Fruit fly (Drosophila melanogaster) whole organism, embryonic: Measurements from ENCODE around the gene dod.
A peak's percentile ranks its signal among the peaks of the same experiment; 100 is the strongest.

Experiments
- Bgb ChIP-seq: fragments of 200-800 bp; sonication (Bioruptor generic); IDR thresholded peaks from 2 replicates; pipeline ENCODE4 v1.3.6; 2022; ENCODE audit warnings: missing biosample characterization, missing genetic modification characterization; ENCODE audit not compliant: partially characterized antibody
- CG11398 ChIP-seq: fragments of 200-800 bp; sonication (Bioruptor generic); optimal IDR thresholded peaks from 2 replicates; lab custom pipeline; 2016; ENCODE audit warnings: missing biosample characterization, missing genetic modification characterization
- CG11456 ChIP-seq: fragments of 200-800 bp; sonication (Bioruptor generic); IDR thresholded peaks from 3 replicates; pipeline ENCODE4 v1.3.6; 2022; ENCODE audit warnings: missing biosample characterization, missing genetic modification characterization
- CG11723 ChIP-seq: fragments of 200-800 bp; sonication (Bioruptor generic); optimal IDR thresholded peaks from 2 replicates; lab custom pipeline; 2017; ENCODE audit warnings: missing biosample characterization, mild to moderate bottlenecking, missing genetic modification characterization
- CG12236 ChIP-seq: fragments of 200-800 bp; sonication (Bioruptor generic); optimal IDR thresholded peaks from 2 replicates; lab custom pipeline; 2016; ENCODE audit warnings: missing biosample characterization, missing genetic modification characterization
- CG14667 ChIP-seq: fragments of 200-800 bp; sonication (Bioruptor generic); IDR thresholded peaks from 2 replicates; pipeline ENCODE4 v1.3.6; 2022; ENCODE audit warnings: missing biosample characterization, missing genetic modification characterization
- CG14710 ChIP-seq: fragments of 200-800 bp; sonication (Bioruptor generic); optimal IDR thresholded peaks from 3 replicates; lab custom pipeline; 2019; ENCODE audit warnings: missing biosample characterization, mild to moderate bottlenecking, missing genetic modification characterization, moderate library complexity
- CG2712 ChIP-seq: fragments of 200-800 bp; optimal IDR thresholded peaks from 3 replicates; lab custom pipeline; 2019; ENCODE audit warnings: missing biosample characterization, mild to moderate bottlenecking, missing genetic modification characterization, moderate library complexity
- CG34376 ChIP-seq: fragments of 200-800 bp; sonication (Bioruptor generic); optimal IDR thresholded peaks from 2 replicates; lab custom pipeline; 2018; ENCODE audit warnings: missing biosample characterization, mild to moderate bottlenecking, missing genetic modification characterization
- CG4328 ChIP-seq: fragments of 200-800 bp; sonication (Bioruptor generic); optimal IDR thresholded peaks from 3 replicates; lab custom pipeline; 2017; ENCODE audit warnings: missing biosample characterization, missing genetic modification reagents, missing genetic modification characterization
- CG4820 ChIP-seq: fragments of 200-800 bp; sonication (Bioruptor generic); optimal IDR thresholded peaks from 3 replicates; lab custom pipeline; 2016; ENCODE audit warnings: missing biosample characterization, missing genetic modification characterization
- CG6683 ChIP-seq: fragments of 200-800 bp; sonication (Bioruptor generic); optimal IDR thresholded peaks from 2 replicates; lab custom pipeline; 2017; ENCODE audit warnings: missing biosample characterization, mild to moderate bottlenecking, missing genetic modification characterization, missing genetic modification reagents
- CG8359 ChIP-seq: fragments of 200-800 bp; sonication (Bioruptor generic); optimal IDR thresholded peaks from 2 replicates; lab custom pipeline; 2017; ENCODE audit warnings: missing biosample characterization, mild to moderate bottlenecking, missing genetic modification characterization, borderline replicate concordance
- CG9437 ChIP-seq: fragments of 200-800 bp; sonication (Bioruptor generic); optimal IDR thresholded peaks from 2 replicates; lab custom pipeline; 2018; ENCODE audit warnings: missing biosample characterization, mild to moderate bottlenecking, missing genetic modification characterization
- Chrac-16 ChIP-seq: fragments of 200-800 bp; sonication (Bioruptor generic); optimal IDR thresholded peaks from 3 replicates; lab custom pipeline; 2016; ENCODE audit warnings: missing biosample characterization, missing genetic modification characterization
- CrebB ChIP-seq: fragments of 200-800 bp; sonication (Bioruptor generic); optimal IDR thresholded peaks from 3 replicates; lab custom pipeline; 2018; ENCODE audit warnings: missing biosample characterization, mild to moderate bottlenecking, missing genetic modification characterization
- Eip74EF ChIP-seq, 2 experiments: fragments of 200-800 bp in 1 of 2; fragments of >200 bp in 1 of 2; sonication (Bioruptor generic) in 1 of 2; optimal IDR thresholded peaks; 2 replicates each; lab custom pipeline; 2017 to 2019; ENCODE audit warnings: missing biosample characterization in 2 of 2, missing genetic modification characterization in 2 of 2, mild to moderate bottlenecking in 1 of 2, moderate library complexity in 1 of 2
- Hr39 ChIP-seq: fragments of >200 bp; optimal IDR thresholded peaks from 2 replicates; lab custom pipeline; 2017
- MESR4 ChIP-seq: fragments of 200-800 bp; sonication (Bioruptor generic); optimal IDR thresholded peaks from 2 replicates; lab custom pipeline; 2018; ENCODE audit warnings: missing biosample characterization, mild to moderate bottlenecking, missing genetic modification characterization, moderate library complexity
- Neu2 ChIP-seq: fragments of 200-800 bp; sonication (Bioruptor generic); optimal IDR thresholded peaks from 3 replicates; lab custom pipeline; 2016; ENCODE audit warnings: missing biosample characterization, missing genetic modification characterization, borderline replicate concordance
- Nf-YA ChIP-seq: fragments of 200-800 bp; sonication (Bioruptor generic); IDR thresholded peaks from 2 replicates; pipeline ENCODE4 v1.3.6; 2022; ENCODE audit warnings: missing biosample characterization, missing genetic modification characterization
- Opbp ChIP-seq: fragments of 200-800 bp; sonication (Bioruptor generic); IDR thresholded peaks from 3 replicates; pipeline ENCODE4 v1.3.6; 2022; ENCODE audit warnings: missing biosample characterization, missing genetic modification characterization; ENCODE audit not compliant: partially characterized antibody
- Optix ChIP-seq: fragments of 200-800 bp; sonication (Bioruptor generic); IDR thresholded peaks from 3 replicates; pipeline ENCODE4 v1.3.6; 2022; ENCODE audit warnings: missing biosample characterization, missing genetic modification characterization
- Scr ChIP-seq: fragments of 200-800 bp; sonication (Bioruptor generic); IDR thresholded peaks from 2 replicates; pipeline ENCODE4 v1.3.6; 2022; ENCODE audit warnings: missing biosample characterization, missing genetic modification characterization; ENCODE audit not compliant: partially characterized antibody
- TFAM ChIP-seq: fragments of 200-800 bp; sonication (Bioruptor generic); optimal IDR thresholded peaks from 2 replicates; lab custom pipeline; 2017; ENCODE audit warnings: missing biosample characterization, missing genetic modification characterization, inconsistent platforms
- Trl ChIP-seq, 3 experiments: fragments of >200 bp in 2 of 3; fragments of 200-800 bp in 1 of 3; sonication (Bioruptor generic) in 1 of 3; optimal IDR thresholded peaks; 2 replicates in 1 of 3; 3 replicates in 2 of 3; lab custom pipeline; 2016 to 2017; ENCODE audit warnings: missing biosample characterization in 1 of 3, missing genetic modification characterization in 1 of 3
- az2 ChIP-seq: fragments of 200-800 bp; sonication (Bioruptor generic); optimal IDR thresholded peaks from 3 replicates; lab custom pipeline; 2016; ENCODE audit warnings: missing biosample characterization, missing genetic modification characterization
- cad ChIP-seq: fragments of >200 bp; optimal IDR thresholded peaks from 2 replicates; lab custom pipeline; 2017; ENCODE audit warnings: missing biosample characterization, missing genetic modification characterization
- cg ChIP-seq: fragments of 200-800 bp; sonication (Bioruptor generic); optimal IDR thresholded peaks from 3 replicates; lab custom pipeline; 2019; ENCODE audit warnings: missing biosample characterization, mild to moderate bottlenecking, missing genetic modification characterization, moderate library complexity
- dm ChIP-seq: fragments of 200-800 bp; sonication (Bioruptor generic); optimal IDR thresholded peaks from 3 replicates; lab custom pipeline; 2016; ENCODE audit warnings: missing biosample characterization, missing genetic modification characterization
- emc ChIP-seq: fragments of 200-800 bp; sonication (Bioruptor generic); optimal IDR thresholded peaks from 2 replicates; lab custom pipeline; 2016; ENCODE audit warnings: missing biosample characterization, missing genetic modification characterization
- ewg ChIP-seq: fragments of 200-800 bp; sonication (Bioruptor generic); optimal IDR thresholded peaks from 3 replicates; lab custom pipeline; 2017; ENCODE audit warnings: mild to moderate bottlenecking, missing biosample characterization, missing genetic modification reagents, missing genetic modification characterization
- ken ChIP-seq: fragments of 200-800 bp; sonication (Bioruptor generic); IDR thresholded peaks from 3 replicates; pipeline ENCODE4 v1.3.6; 2022; ENCODE audit warnings: missing biosample characterization, missing genetic modification characterization
- maf-S ChIP-seq: fragments of 200-800 bp; sonication (Bioruptor generic); optimal IDR thresholded peaks from 2 replicates; lab custom pipeline; 2016; ENCODE audit warnings: missing biosample characterization, missing genetic modification characterization
- pan ChIP-seq, 4 experiments: fragments of >200 bp in 3 of 4; fragments of 200-800 bp in 1 of 4; sonication (Bioruptor generic) in 1 of 4; optimal IDR thresholded peaks in 3 of 4; IDR thresholded peaks in 1 of 4; 2 replicates each; pipeline versions ENCODE4 v1.3.6 to Lab custom; 2017 to 2022; ENCODE audit warnings: missing biosample characterization in 2 of 4, missing genetic modification characterization in 2 of 4, mixed read lengths in 1 of 4
- pfk ChIP-seq: fragments of 200-800 bp; sonication (Bioruptor generic); optimal IDR thresholded peaks from 2 replicates; lab custom pipeline; 2018; ENCODE audit warnings: missing biosample characterization, mild to moderate bottlenecking, missing genetic modification characterization, moderate library complexity
- pho ChIP-seq: fragments of 200-800 bp; sonication (Bioruptor generic); optimal IDR thresholded peaks from 2 replicates; lab custom pipeline; 2016; ENCODE audit warnings: missing biosample characterization, missing genetic modification characterization
- ranshi ChIP-seq: fragments of 200-800 bp; sonication (Bioruptor generic); IDR thresholded peaks from 2 replicates; pipeline ENCODE4 v1.3.6; 2022; ENCODE audit warnings: missing biosample characterization, missing genetic modification characterization
- salm ChIP-seq: fragments of 200-800 bp; sonication (Bioruptor generic); optimal IDR thresholded peaks from 2 replicates; lab custom pipeline; 2018; ENCODE audit warnings: missing biosample characterization, mild to moderate bottlenecking, missing genetic modification characterization
- schlank ChIP-seq: fragments of 200-800 bp; sonication (Bioruptor generic); optimal IDR thresholded peaks from 2 replicates; lab custom pipeline; 2018; ENCODE audit warnings: missing biosample characterization, mild to moderate bottlenecking, missing genetic modification characterization
- slp2 ChIP-seq: fragments of 200-800 bp; sonication (Bioruptor generic); optimal IDR thresholded peaks from 2 replicates; lab custom pipeline; 2016; ENCODE audit warnings: missing biosample characterization, missing genetic modification characterization
- tap ChIP-seq: fragments of 200-800 bp; optimal IDR thresholded peaks from 3 replicates; lab custom pipeline; 2019; ENCODE audit warnings: missing biosample characterization, mild to moderate bottlenecking, missing genetic modification characterization, moderate library complexity
- tll ChIP-seq, 2 experiments: fragments of 200-800 bp in 1 of 2; fragments of >200 bp in 1 of 2; sonication (Bioruptor generic) in 1 of 2; optimal IDR thresholded peaks; 2 replicates each; lab custom pipeline; 2017 to 2019; ENCODE audit warnings: missing biosample characterization in 2 of 2, missing genetic modification characterization in 2 of 2, mild to moderate bottlenecking in 1 of 2, moderate library complexity in 1 of 2
- ttk ChIP-seq: fragments of 200-800 bp; sonication (Bioruptor generic); IDR thresholded peaks from 2 replicates; pipeline ENCODE4 v2.1.2; 2022; ENCODE audit warnings: missing biosample characterization, missing genetic modification characterization
- twi ChIP-seq: fragments of 200-800 bp; optimal IDR thresholded peaks from 2 replicates; lab custom pipeline; 2019; ENCODE audit warnings: missing biosample characterization, mild to moderate bottlenecking, missing genetic modification characterization, moderate library complexity
- unpg ChIP-seq: fragments of 200-800 bp; sonication (Bioruptor generic); optimal IDR thresholded peaks from 3 replicates; lab custom pipeline; 2018; ENCODE audit warnings: missing biosample characterization, mild to moderate bottlenecking, missing genetic modification characterization, moderate library complexity
- usp ChIP-seq: fragments of >200 bp; optimal IDR thresholded peaks from 2 replicates; lab custom pipeline; 2017; ENCODE audit warnings: missing biosample characterization, missing genetic modification characterization
- zfh1 ChIP-seq: fragments of 200-800 bp; sonication (Bioruptor generic); IDR thresholded peaks from 3 replicates; pipeline ENCODE4 v1.3.6; 2022; ENCODE audit warnings: missing biosample characterization, missing genetic modification characterization
- zfh2 ChIP-seq: fragments of 200-800 bp; sonication (Bioruptor generic); optimal IDR thresholded peaks from 2 replicates; lab custom pipeline; 2016; ENCODE audit warnings: missing biosample characterization, missing genetic modification characterization

The dod gene

DNA sequence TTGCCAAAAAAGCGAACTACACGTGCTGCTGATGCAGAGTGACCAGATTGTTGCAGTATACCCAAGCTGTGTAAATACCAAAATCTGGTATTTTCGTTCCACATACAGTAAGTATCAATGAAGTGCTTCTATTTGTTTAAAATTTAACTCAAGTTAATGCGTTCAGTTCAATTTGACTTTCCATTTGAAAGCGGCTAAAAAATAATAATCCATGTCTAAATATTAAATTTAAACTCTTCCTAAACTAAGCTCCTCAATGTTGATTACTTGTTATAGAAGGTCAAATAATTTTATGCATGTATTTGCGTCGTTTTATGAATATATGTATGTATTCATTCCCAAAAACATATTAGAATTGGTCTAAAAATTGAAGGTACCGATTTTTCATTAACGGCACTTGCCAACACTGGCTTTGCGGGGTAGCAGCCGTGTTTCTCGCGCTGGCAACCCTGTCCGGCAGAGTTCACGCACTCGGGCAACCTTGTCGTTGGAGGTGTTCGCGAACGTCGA is 4.7 kb downstream of the dod start, which contains the start of the genes peng and sol (continued):
- TF ChIP-seq az2 (GFP tag; lab: Kevin White, UChicago), result peak; percentile 74
- TF ChIP-seq pho (GFP tag; lab: Kevin White, UChicago), result peak; percentile 77
- no peak for TF ChIP-seq salm (tag; lab: Kevin White, UChicago)
- peak; percentile 47 for TF ChIP-seq CG4328 (GFP tag; lab: Kevin White, UChicago)
- peak; percentile 41; the same call in 1 of the 3 replicates for TF ChIP-seq zfh1 (GFP tag; lab: Robert Waterston, UW)
- TF ChIP-seq CG12236 (GFP tag; lab: Kevin White, UChicago), result peak; percentile 19
- peak; percentile 60 for TF ChIP-seq CG9437 (GFP tag; lab: Kevin White, UChicago)
- no peak; the same call in 2 of the 3 replicates for TF ChIP-seq CG11456 (GFP tag; lab: Robert Waterston, UW)
- peak; percentile 92 for TF ChIP-seq dm (GFP tag; lab: Kevin White, UChicago)
- no peak for TF ChIP-seq MESR4 (GFP tag; lab: Kevin White, UChicago)
- peak; percentile 50 for TF ChIP-seq twi (tag; lab: Kevin White, UChicago)
- no peak for TF ChIP-seq tap (tag; lab: Kevin White, UChicago)
- TF ChIP-seq Bgb (GFP tag; lab: Robert Waterston, UW), result no peak
- no peak for TF ChIP-seq Scr (GFP tag; lab: Robert Waterston, UW)
- TF ChIP-seq CG14667 (GFP tag; lab: Robert Waterston, UW), result no peak
- no peak for TF ChIP-seq Opbp (GFP tag; lab: Robert Waterston, UW)
- TF ChIP-seq usp (GFP tag; lab: Kevin White, UChicago), result no peak
- no peak for TF ChIP-seq Nf-YA (GFP tag; lab: Robert Waterston, UW)
- peak; percentile 78 for TF ChIP-seq zfh2 (GFP tag; lab: Kevin White, UChicago)
- TF ChIP-seq CG2712 (tag; lab: Kevin White, UChicago), result peak; percentile 65
- no peak for TF ChIP-seq Neu2 (GFP tag; lab: Kevin White, UChicago)
- peak; percentile 47 for TF ChIP-seq CG34376
- TF ChIP-seq CG11723, result peak; percentile 57
- TF ChIP-seq ewg (GFP tag; lab: Kevin White, UChicago), result peak; percentile 47
- TF ChIP-seq pfk (GFP tag; lab: Kevin White, UChicago), result no peak
- no peak for TF ChIP-seq cg
- TF ChIP-seq ranshi (GFP tag; lab: Robert Waterston, UW), result peak; percentile 57; the same call in 1 of the 2 replicates
- no peak for TF ChIP-seq Trl (optimal IDR thresholded peaks at IDR 0.05; lab: Kevin White, UChicago)
- peak; percentile 58 for TF ChIP-seq Trl (GFP tag; optimal IDR thresholded peaks at IDR 0.05; lab: Kevin White, UChicago)
- no peak for TF ChIP-seq CG11398 (GFP tag; lab: Kevin White, UChicago)
- TF ChIP-seq schlank (tag; lab: Kevin White, UChicago), result peak; percentile 47
- TF ChIP-seq TFAM (GFP tag; lab: Kevin White, UChicago), result no peak
- TF ChIP-seq Optix, result no peak
- no peak for TF ChIP-seq tll (GFP tag; optimal IDR thresholded peaks at IDR 0.05; lab: Kevin White, UChicago)
- TF ChIP-seq CG8359 (GFP tag; lab: Kevin White, UChicago), result peak; percentile 10
- peak; percentile 51 for TF ChIP-seq maf-S (GFP tag; lab: Kevin White, UChicago)
- no peak for TF ChIP-seq Eip74EF (GFP tag; optimal IDR thresholded peaks at IDR 0.05; lab: Kevin White, UChicago)
- TF ChIP-seq unpg (GFP tag; lab: Kevin White, UChicago), result peak; percentile 66
- TF ChIP-seq CrebB (tag; lab: Kevin White, UChicago), result no peak
- TF ChIP-seq CG4820 (GFP tag; lab: Kevin White, UChicago), result peak; percentile 53
- peak; percentile 36 for TF ChIP-seq CG6683 (GFP tag; lab: Kevin White, UChicago)
- TF ChIP-seq CG14710 (tag; lab: Kevin White, UChicago), result peak; percentile 80
- TF ChIP-seq emc (GFP tag; lab: Kevin White, UChicago), result no peak
- no peak for TF ChIP-seq pan (optimal IDR thresholded peaks at IDR 0.05; lab: Kevin White, UChicago)
- TF ChIP-seq pan (GFP tag; optimal IDR thresholded peaks at IDR 0.05 in 1 of 2, IDR thresholded peaks at IDR 0.05 in 1 of 2), result peak in 1 of 2 experiments; percentile 61
- TF ChIP-seq cad (GFP tag; lab: Kevin White, UChicago), result no peak
- TF ChIP-seq ttk (GFP tag; lab: Robert Waterston, UW), result no peak
- TF ChIP-seq Chrac-16 (GFP tag; lab: Kevin White, UChicago), result peak; percentile 80
- TF ChIP-seq Hr39 (lab: Kevin White, UChicago), result no peak
- 0 out of 3 replicates have a peak, but pooled peaks have one; percentile 38 for TF ChIP-seq ken (GFP tag; lab: Robert Waterston, UW)
- TF ChIP-seq slp2 (GFP tag; lab: Kevin White, UChicago), result peak; percentile 43
